Fruit fly (Drosophila melanogaster): ENCODE data around the gene CG15317.

DNA sequence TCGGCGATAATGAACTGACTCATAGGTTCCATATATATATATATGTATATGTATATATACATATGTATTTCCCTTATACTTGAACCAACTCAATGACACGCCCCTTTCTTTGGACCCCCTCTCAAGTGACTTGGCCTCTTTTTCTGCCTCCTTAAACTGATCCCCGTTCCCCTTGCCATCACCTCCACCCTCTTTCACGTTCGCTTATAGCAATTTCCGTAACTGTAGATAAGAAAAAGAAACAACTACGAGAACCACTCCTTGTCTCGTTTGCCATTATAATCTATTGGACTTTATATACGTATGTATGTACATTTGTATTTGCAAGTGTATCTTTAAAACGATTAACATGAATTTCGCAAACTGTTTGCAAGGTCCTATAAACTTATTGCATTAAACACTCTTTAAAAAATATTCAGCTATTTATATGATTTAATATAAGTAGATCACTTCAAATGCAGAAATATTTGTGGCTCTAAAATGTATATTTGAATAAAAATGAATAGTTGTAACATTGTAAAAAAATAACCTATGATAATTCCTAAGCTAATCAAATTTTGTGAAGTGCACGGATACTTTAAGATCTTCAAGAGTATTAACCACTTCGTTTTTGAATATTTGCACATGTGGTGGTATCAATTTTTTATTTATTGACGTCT lies 26.4 kb upstream of the CG15317 start:
- TF ChIP-seq CG8478 (optimal IDR thresholded peaks at IDR 0.05) (no peak), pan (optimal IDR thresholded peaks at IDR 0.05) (no peak), usp (GFP tag; optimal IDR thresholded peaks at IDR 0.05) (no peak), psq (optimal IDR thresholded peaks at IDR 0.05) (no peak), Dll (optimal IDR thresholded peaks at IDR 0.05) (no peak)
